Fruit fly (Drosophila melanogaster) Kc167 (cell line): ENCODE measurements around the gene CG3088.

Experiments
- Myc ChIP-seq: fragments of >200 bp; optimal IDR thresholded peaks from 2 replicates; lab custom pipeline; 2017; ENCODE audit warnings: missing external identifiers
- h ChIP-seq: fragments of >200 bp; optimal IDR thresholded peaks from 3 replicates; lab custom pipeline; 2018; ENCODE audit warnings: missing external identifiers
- insv ChIP-seq: fragments of >200 bp; optimal IDR thresholded peaks from 3 replicates; lab custom pipeline; 2018; ENCODE audit warnings: missing external identifiers
- psq ChIP-seq: fragments of >200 bp; optimal IDR thresholded peaks from 2 replicates; lab custom pipeline; 2017; ENCODE audit warnings: missing external identifiers
- ttk ChIP-seq: sonication (Bioruptor generic); optimal IDR thresholded peaks from 2 replicates; lab custom pipeline; 2017; ENCODE audit warnings: missing external identifiers

dm6 chr3L:9615443-9616141, 14.5 kb upstream of the CG3088 start:
- TF ChIP-seq h (lab: Kevin White, UChicago) (no peak), psq (lab: Kevin White, UChicago) (no peak), Myc (no peak), insv (lab: Kevin White, UChicago) (no peak), ttk (lab: Kevin White, UChicago) (no peak)
